Worm (Caenorhabditis elegans): ENCODE data around the gene tftc-3.

The tftc-3 gene

ce11 chrV:10248255-10248979, 38.3 kb upstream of the tftc-3 start, which contains the start of gene akt-1:
Gene akt-1, plus strand, starts transcription at chrV:10248905.
- TF ChIP-seq lin-39 (tag; optimal IDR thresholded peaks at IDR 0.05) (no peak), lin-15B (tag; optimal IDR thresholded peaks at IDR 0.05) (no peak), nhr-67 (tag; optimal IDR thresholded peaks at IDR 0.05) (no peak), nhr-237 (tag; optimal IDR thresholded peaks at IDR 0.05) (no peak), hmg-11 (tag; optimal IDR thresholded peaks at IDR 0.05) (peak; percentile 4), pqm-1 (tag; optimal IDR thresholded peaks at IDR 0.05) (peak; percentile 77), zag-1 (tag; optimal IDR thresholded peaks at IDR 0.05) (no peak), fkh-10 (GFP tag; optimal IDR thresholded peaks at IDR 0.05) (no peak), pha-4 (tag; optimal IDR thresholded peaks at IDR 0.05) (peak; percentile 1), lsy-12 (tag; optimal IDR thresholded peaks at IDR 0.05) (no peak), nfya-1 (tag; optimal IDR thresholded peaks at IDR 0.05; ENCODE audit: insufficient read depth) (no peak), jun-1 (tag; optimal IDR thresholded peaks at IDR 0.05) (no peak), ceh-16 (tag; optimal IDR thresholded peaks at IDR 0.05) (no peak), sea-2 (GFP tag; optimal IDR thresholded peaks at IDR 0.05) (no peak), ZK546.5 (tag; optimal IDR thresholded peaks at IDR 0.05) (no peak), nhr-76 (tag; optimal IDR thresholded peaks at IDR 0.05) (no peak), nhr-12 (tag; optimal IDR thresholded peaks at IDR 0.05) (no peak), ceh-28 (tag; optimal IDR thresholded peaks at IDR 0.05) (no peak), egl-27 (tag; optimal IDR thresholded peaks at IDR 0.05) (no peak), aly-2 (tag; optimal IDR thresholded peaks at IDR 0.05) (no peak), daf-12 (tag; optimal IDR thresholded peaks at IDR 0.05) (no peak), fkh-2 (tag; optimal IDR thresholded peaks at IDR 0.05) (no peak), skn-1 (tag; optimal IDR thresholded peaks at IDR 0.05) (no peak), nhr-28 (tag; optimal IDR thresholded peaks at IDR 0.05) (no peak), ztf-11 (tag; optimal IDR thresholded peaks at IDR 0.05) (no peak), tbx-2 (tag; optimal IDR thresholded peaks at IDR 0.05) (no peak), nhr-43 (tag; optimal IDR thresholded peaks at IDR 0.05; ENCODE audit: poor library complexity, severe bottlenecking) (no peak), fos-1 (tag; optimal IDR thresholded peaks at IDR 0.05) (no peak), elt-2 (tag; optimal IDR thresholded peaks at IDR 0.05) (peak; percentile 17), mml-1 (tag; optimal IDR thresholded peaks at IDR 0.05) (no peak), ama-1 (optimal IDR thresholded peaks at IDR 0.05) (no peak), snpc-4 (tag; optimal IDR thresholded peaks at IDR 0.05) (no peak)

DNA sequence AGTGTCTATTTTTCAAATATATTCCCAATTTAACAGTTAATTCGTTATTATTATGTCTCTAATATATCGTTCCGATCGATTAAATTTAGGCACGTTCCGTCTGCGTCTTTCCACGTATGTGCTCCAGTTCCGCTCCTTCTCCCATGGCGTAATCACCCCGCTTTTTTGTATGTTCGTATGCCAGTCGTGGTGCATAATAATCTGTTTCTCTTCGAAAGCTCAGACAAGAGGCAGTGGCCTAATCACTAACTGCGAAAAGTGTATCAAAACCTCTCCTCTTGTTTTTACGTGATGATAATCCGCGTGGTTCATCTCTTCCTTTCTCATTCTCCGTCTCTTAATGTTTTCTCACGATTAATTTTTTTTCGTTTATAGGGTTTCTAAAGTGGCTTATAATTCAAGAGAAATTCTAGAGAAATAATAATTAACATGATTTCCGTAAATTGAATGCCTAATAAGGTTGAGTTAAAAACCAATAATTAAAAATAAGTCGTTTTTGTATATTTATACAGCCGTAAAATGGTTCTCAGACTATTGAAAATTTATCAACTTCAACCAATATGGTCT, 37.6 kb upstream of the tftc-3 start:
- no peak for TF ChIP-seq nhr-11 (tag; optimal IDR thresholded peaks at IDR 0.05)
- TF ChIP-seq elt-1 (tag; optimal IDR thresholded peaks at IDR 0.05), result no peak
- TF ChIP-seq ceh-9 (tag; optimal IDR thresholded peaks at IDR 0.05), result no peak
- peak; percentile 75 for TF ChIP-seq ama-1 (optimal IDR thresholded peaks at IDR 0.05)
- TF ChIP-seq skn-1 (tag; optimal IDR thresholded peaks at IDR 0.05), result no peak

ce11 chrV:10246967-10247366, 36.8 kb upstream of the tftc-3 start:
- TF ChIP-seq nhr-237 (tag; optimal IDR thresholded peaks at IDR 0.05) (no peak), nhr-25 (tag; optimal IDR thresholded peaks at IDR 0.05) (no peak), egl-5 (tag; optimal IDR thresholded peaks at IDR 0.05) (no peak), nhr-23 (tag; optimal IDR thresholded peaks at IDR 0.05) (no peak), unc-39 (tag; optimal IDR thresholded peaks at IDR 0.05) (no peak), ztf-4 (tag; optimal IDR thresholded peaks at IDR 0.05) (no peak), nfya-1 (tag; optimal IDR thresholded peaks at IDR 0.05; ENCODE audit: insufficient read depth) (peak; percentile 41), nhr-11 (tag; optimal IDR thresholded peaks at IDR 0.05) (no peak), snpc-4 (tag; optimal IDR thresholded peaks at IDR 0.05) (peak; percentile 10), tbx-2 (tag; optimal IDR thresholded peaks at IDR 0.05) (no peak), ztf-11 (tag; optimal IDR thresholded peaks at IDR 0.05) (no peak), nhr-77 (tag; optimal IDR thresholded peaks at IDR 0.05) (no peak), fkh-10 (GFP tag; optimal IDR thresholded peaks at IDR 0.05) (no peak), ceh-16 (tag; optimal IDR thresholded peaks at IDR 0.05) (no peak), fos-1 (tag; optimal IDR thresholded peaks at IDR 0.05) (no peak), nhr-28 (tag; optimal IDR thresholded peaks at IDR 0.05) (no peak), aly-2 (tag; optimal IDR thresholded peaks at IDR 0.05) (no peak), fkh-2 (tag; optimal IDR thresholded peaks at IDR 0.05) (no peak), sea-2 (GFP tag; optimal IDR thresholded peaks at IDR 0.05) (no peak), nhr-76 (tag; optimal IDR thresholded peaks at IDR 0.05) (no peak), ceh-28 (tag; optimal IDR thresholded peaks at IDR 0.05) (no peak), hmg-11 (tag; optimal IDR thresholded peaks at IDR 0.05) (peak; percentile 38), nhr-43 (tag; optimal IDR thresholded peaks at IDR 0.05; ENCODE audit: poor library complexity, severe bottlenecking) (no peak), daf-12 (tag; optimal IDR thresholded peaks at IDR 0.05) (no peak), lin-39 (tag; optimal IDR thresholded peaks at IDR 0.05) (peak; percentile 13), ceh-9 (tag; optimal IDR thresholded peaks at IDR 0.05) (no peak), elt-3 (tag; optimal IDR thresholded peaks at IDR 0.05) (no peak), ama-1 (optimal IDR thresholded peaks at IDR 0.05) (no peak), elt-2 (tag; optimal IDR thresholded peaks at IDR 0.05) (peak; percentile 19), eor-1 (tag; optimal IDR thresholded peaks at IDR 0.05) (no peak), ZK546.5 (tag; optimal IDR thresholded peaks at IDR 0.05) (no peak), nhr-67 (tag; optimal IDR thresholded peaks at IDR 0.05) (no peak), nhr-12 (tag; optimal IDR thresholded peaks at IDR 0.05) (no peak), mdl-1 (tag; optimal IDR thresholded peaks at IDR 0.05) (no peak), unc-62 (GFP tag; optimal IDR thresholded peaks at IDR 0.05) (no peak), pha-4 (tag; optimal IDR thresholded peaks at IDR 0.05) (peak; percentile 67)
